Fruit fly (Drosophila melanogaster) whole organism: Measurements from ENCODE around the gene Sec23.

ENCODE experiments used
- Dll ChIP-seq: fragments of >200 bp; optimal IDR thresholded peaks from 2 replicates; lab custom pipeline; 2017
- EcR ChIP-seq, 2 experiments: fragments of >200 bp; optimal IDR thresholded peaks; 2 replicates each; lab custom pipeline; 2017; ENCODE audit warnings: missing biosample characterization in 2 of 2, missing genetic modification characterization in 2 of 2, missing genetic modification reagents in 2 of 2

DNA sequence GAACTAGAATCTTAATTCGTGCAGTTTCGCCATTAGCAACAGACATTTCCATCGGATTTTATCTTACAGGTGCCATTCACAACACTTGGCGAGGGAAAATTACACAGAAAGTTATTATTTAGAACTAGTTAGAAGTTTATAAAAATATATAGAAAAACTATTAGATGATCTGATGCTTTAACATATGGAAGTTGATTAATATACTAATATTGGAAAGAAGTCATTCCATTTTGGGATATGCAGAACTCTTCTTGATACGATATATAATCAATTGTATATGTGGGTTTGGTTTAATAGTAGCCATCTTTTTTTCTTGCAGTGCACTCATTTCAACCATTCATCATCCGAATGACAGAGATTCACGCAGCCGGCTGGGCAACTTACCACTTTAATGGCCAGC lies 33.4 kb downstream of the Sec23 start:
- TF ChIP-seq EcR (GFP tag; optimal IDR thresholded peaks at IDR 0.05; lab: Kevin White, UChicago): no peak
- no peak for TF ChIP-seq Dll (lab: Kevin White, UChicago)
